Fruit fly (Drosophila melanogaster) whole organism, prepupa: Measurements from ENCODE around the gene OtopLa.
A peak's percentile ranks its signal among the peaks of the same experiment; 100 is the strongest.

Source experiments
- Blimp-1 ChIP-seq: fragments of 200-800 bp; sonication (Bioruptor generic); optimal IDR thresholded peaks from 3 replicates; lab custom pipeline; 2017; ENCODE audit warnings: missing biosample characterization, missing genetic modification characterization, mild to moderate bottlenecking, moderate library complexity, missing genetic modification reagents
- CG4318 ChIP-seq: fragments of 200-800 bp; sonication (Bioruptor generic); optimal IDR thresholded peaks from 3 replicates; lab custom pipeline; 2017; ENCODE audit warnings: missing biosample characterization, mild to moderate bottlenecking, missing genetic modification characterization
- OdsH ChIP-seq: fragments of 200-800 bp; sonication (Bioruptor generic); optimal IDR thresholded peaks from 3 replicates; lab custom pipeline; 2016; ENCODE audit warnings: missing biosample characterization, missing genetic modification characterization
- achi ChIP-seq: fragments of 200-800 bp; sonication (Bioruptor generic); optimal IDR thresholded peaks from 3 replicates; lab custom pipeline; 2016; ENCODE audit warnings: missing biosample characterization, missing genetic modification characterization
- dsx ChIP-seq: fragments of 200-800 bp; optimal IDR thresholded peaks from 3 replicates; lab custom pipeline; 2019; ENCODE audit warnings: missing biosample characterization, mild to moderate bottlenecking, missing genetic modification characterization, moderate library complexity; ENCODE audit not compliant: poor library complexity, severe bottlenecking
- esn ChIP-seq: fragments of 200-800 bp; sonication (Bioruptor generic); optimal IDR thresholded peaks from 2 replicates; lab custom pipeline; 2016; ENCODE audit warnings: missing biosample characterization, mild to moderate bottlenecking, missing genetic modification characterization, moderate library complexity
- svp ChIP-seq: fragments of 200-800 bp; sonication (Bioruptor generic); peaks from one replicate; lab custom pipeline; 2016; ENCODE audit warnings: missing biosample characterization, missing genetic modification characterization

- TF ChIP-seq dsx (no peak), svp (GFP tag; lab: Kevin White, UChicago) (peak; percentile 63), OdsH (GFP tag; lab: Kevin White, UChicago) (no peak), Blimp-1 (no peak), CG4318 (GFP tag; lab: Kevin White, UChicago) (no peak), achi (GFP tag; lab: Kevin White, UChicago) (no peak), esn (GFP tag; lab: Kevin White, UChicago) (no peak)
Measured at dm6 chrX:5589990-5590389, 58.3 kb downstream of the OtopLa start.
